Worm (Caenorhabditis elegans) whole organism, L1 larva: Measurements from ENCODE around the gene R04B5.6.

ENCODE experiments used
- fkh-10 ChIP-seq: sonication (generic microtip); optimal IDR thresholded peaks from 2 replicates; lab custom pipeline; 2017; ENCODE audit warnings: missing biosample characterization, missing genetic modification reagents, missing genetic modification characterization
- hlh-17 ChIP-seq: fragments of 200-800 bp; sonication (Bioruptor generic); optimal IDR thresholded peaks from 2 replicates; lab custom pipeline; 2018; ENCODE audit warnings: missing genetic modification characterization, mild to moderate bottlenecking, missing compliant biosample characterization, moderate library complexity, borderline replicate concordance

DNA sequence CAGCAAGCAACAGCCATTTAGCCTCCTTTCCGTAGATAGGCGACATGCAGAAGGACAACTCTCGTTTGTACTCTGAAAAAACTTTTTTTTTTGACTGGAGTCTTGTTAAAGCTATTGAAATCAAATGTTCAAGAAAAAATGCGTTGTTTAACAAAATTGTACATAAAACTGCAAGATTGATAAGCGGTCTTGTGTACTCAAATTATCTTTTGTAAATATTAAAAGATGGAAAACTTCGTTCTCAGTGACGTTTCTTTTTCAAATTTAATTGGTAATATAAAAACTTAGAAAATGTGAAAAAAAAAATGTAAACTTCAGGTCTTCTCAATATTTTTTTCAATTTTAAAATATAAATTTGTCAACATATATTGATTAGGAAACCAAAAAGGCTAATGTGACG is 26.2 kb downstream of the R04B5.6 start:
- TF ChIP-seq hlh-17 (no peak), fkh-10 (GFP tag; lab: Kevin White, UChicago) (no peak)
